Fruit fly (Drosophila melanogaster) whole organism, embryonic: ENCODE results near the gene CG32425.

ENCODE experiments used
- B-H2 ChIP-seq: fragments of 200-800 bp; sonication (Bioruptor generic); optimal IDR thresholded peaks from 2 replicates; lab custom pipeline; 2018; ENCODE audit warnings: missing biosample characterization, mild to moderate bottlenecking, missing genetic modification characterization
- CG1024 ChIP-seq: fragments of 200-800 bp; sonication (Bioruptor generic); IDR thresholded peaks from 2 replicates; pipeline ENCODE4 v1.3.6; 2022; ENCODE audit warnings: missing biosample characterization, missing genetic modification characterization
- CG12219 ChIP-seq: fragments of 200-800 bp; sonication (Bioruptor generic); optimal IDR thresholded peaks from 3 replicates; lab custom pipeline; 2018; ENCODE audit warnings: missing biosample characterization, mild to moderate bottlenecking, missing genetic modification characterization
- CG1233 ChIP-seq: fragments of 200-800 bp; sonication (Bioruptor generic); optimal IDR thresholded peaks from 4 replicates; lab custom pipeline; 2018; ENCODE audit warnings: missing biosample characterization, mild to moderate bottlenecking, missing genetic modification characterization
- CG12659 ChIP-seq: fragments of 200-800 bp; sonication (Bioruptor generic); optimal IDR thresholded peaks from 3 replicates; lab custom pipeline; 2017; ENCODE audit warnings: mild to moderate bottlenecking, missing biosample characterization, missing genetic modification reagents, missing genetic modification characterization
- CG12942 ChIP-seq: fragments of 200-800 bp; sonication (Bioruptor generic); optimal IDR thresholded peaks from 3 replicates; lab custom pipeline; 2016; ENCODE audit warnings: missing biosample characterization, missing genetic modification characterization
- CG13424 ChIP-seq: fragments of 200-800 bp; sonication (Bioruptor generic); optimal IDR thresholded peaks from 2 replicates; lab custom pipeline; 2019; ENCODE audit warnings: missing biosample characterization, mild to moderate bottlenecking, missing genetic modification characterization, moderate library complexity
- CG14710 ChIP-seq: fragments of 200-800 bp; sonication (Bioruptor generic); optimal IDR thresholded peaks from 3 replicates; lab custom pipeline; 2019; ENCODE audit warnings: missing biosample characterization, mild to moderate bottlenecking, missing genetic modification characterization, moderate library complexity
- CG14965 ChIP-seq: fragments of 200-800 bp; sonication (Bioruptor generic); optimal IDR thresholded peaks from 2 replicates; lab custom pipeline; 2016; ENCODE audit warnings: missing biosample characterization, missing genetic modification characterization, borderline replicate concordance
- CG15601 ChIP-seq: fragments of 200-800 bp; sonication (Bioruptor generic); optimal IDR thresholded peaks from 3 replicates; lab custom pipeline; 2019; ENCODE audit warnings: missing biosample characterization, mild to moderate bottlenecking, missing genetic modification characterization, moderate library complexity
- CG2712 ChIP-seq: fragments of 200-800 bp; optimal IDR thresholded peaks from 3 replicates; lab custom pipeline; 2019; ENCODE audit warnings: missing biosample characterization, mild to moderate bottlenecking, missing genetic modification characterization, moderate library complexity
- CG31224 ChIP-seq: fragments of 200-800 bp; sonication (Bioruptor generic); IDR thresholded peaks from 2 replicates; pipeline ENCODE4 v1.3.6; 2022; ENCODE audit warnings: missing biosample characterization, missing genetic modification characterization
- CG4424 ChIP-seq: fragments of 200-800 bp; sonication (Bioruptor generic); optimal IDR thresholded peaks from 3 replicates; lab custom pipeline; 2016; ENCODE audit warnings: missing biosample characterization, missing genetic modification characterization
- CG4617 ChIP-seq: fragments of 200-800 bp; sonication (Bioruptor generic); optimal IDR thresholded peaks from 3 replicates; lab custom pipeline; 2016; ENCODE audit warnings: missing biosample characterization, missing genetic modification characterization, borderline replicate concordance
- CG4820 ChIP-seq: fragments of 200-800 bp; sonication (Bioruptor generic); optimal IDR thresholded peaks from 3 replicates; lab custom pipeline; 2016; ENCODE audit warnings: missing biosample characterization, missing genetic modification characterization
- CG7372 ChIP-seq: fragments of 200-800 bp; sonication (Bioruptor generic); IDR thresholded peaks from 2 replicates; pipeline ENCODE4 v1.3.6; 2022; ENCODE audit warnings: missing biosample characterization, missing genetic modification characterization
- CG8290 ChIP-seq, 3 experiments: fragments of 200-800 bp; sonication (Bioruptor generic); optimal IDR thresholded peaks; 2 replicates each; lab custom pipeline; 2016 to 2019; ENCODE audit warnings: missing biosample characterization in 3 of 3, missing genetic modification characterization in 3 of 3, mild to moderate bottlenecking in 2 of 3, moderate library complexity in 1 of 3
- CTCF ChIP-seq: fragments of 200-800 bp; sonication (Bioruptor generic); optimal IDR thresholded peaks from 2 replicates; lab custom pipeline; 2017; ENCODE audit warnings: missing biosample characterization, mild to moderate bottlenecking, missing genetic modification characterization, moderate library complexity
- Chrac-16 ChIP-seq: fragments of 200-800 bp; sonication (Bioruptor generic); optimal IDR thresholded peaks from 3 replicates; lab custom pipeline; 2016; ENCODE audit warnings: missing biosample characterization, missing genetic modification characterization
- CkIIα-i1 ChIP-seq: fragments of 200-800 bp; sonication (Bioruptor generic); IDR thresholded peaks from 2 replicates; pipeline ENCODE4 v1.3.6; 2022; ENCODE audit warnings: missing biosample characterization, missing genetic modification characterization
- Dbx ChIP-seq: fragments of 200-800 bp; sonication (Bioruptor generic); IDR thresholded peaks from 3 replicates; pipeline ENCODE4 v1.3.6; 2022; ENCODE audit warnings: missing biosample characterization, missing genetic modification characterization
- Deaf1 ChIP-seq: fragments of 200-800 bp; optimal IDR thresholded peaks from 3 replicates; lab custom pipeline; 2019; ENCODE audit warnings: missing biosample characterization, mild to moderate bottlenecking, missing genetic modification characterization, moderate library complexity
- E2f2 ChIP-seq: fragments of 200-800 bp; sonication (Bioruptor generic); IDR thresholded peaks from 2 replicates; pipeline ENCODE4 v1.3.6; 2022; ENCODE audit warnings: missing biosample characterization, missing genetic modification characterization
- H2.0 ChIP-seq: fragments of 200-800 bp; sonication (Bioruptor generic); IDR thresholded peaks from 2 replicates; pipeline ENCODE4 v1.3.6; 2022; ENCODE audit warnings: missing biosample characterization, missing genetic modification characterization
- HLH3B ChIP-seq: fragments of 200-800 bp; sonication (Bioruptor generic); IDR thresholded peaks from 2 replicates; pipeline ENCODE4 v1.3.6; 2022; ENCODE audit warnings: missing biosample characterization, missing genetic modification characterization
- HLH4C ChIP-seq: fragments of 200-800 bp; sonication (Bioruptor generic); IDR thresholded peaks from 3 replicates; pipeline ENCODE4 v1.3.6; 2022; ENCODE audit warnings: missing biosample characterization, missing genetic modification characterization; ENCODE audit not compliant: partially characterized antibody
- HmgD ChIP-seq: fragments of 200-800 bp; sonication (Bioruptor generic); optimal IDR thresholded peaks from 3 replicates; lab custom pipeline; 2016; ENCODE audit warnings: missing biosample characterization, missing genetic modification characterization
- Lpt ChIP-seq: fragments of >200 bp; optimal IDR thresholded peaks from 2 replicates; lab custom pipeline; 2018; ENCODE audit warnings: missing biosample characterization, missing genetic modification characterization
- MESR4 ChIP-seq: fragments of 200-800 bp; sonication (Bioruptor generic); optimal IDR thresholded peaks from 2 replicates; lab custom pipeline; 2018; ENCODE audit warnings: missing biosample characterization, mild to moderate bottlenecking, missing genetic modification characterization, moderate library complexity
- Med ChIP-seq: fragments of 200-800 bp; sonication (Bioruptor generic); peaks from one replicate; lab custom pipeline; 2016; ENCODE audit warnings: missing biosample characterization, missing genetic modification characterization, mild to moderate bottlenecking, inconsistent platforms, moderate library complexity
- Myb ChIP-seq: fragments of 200-800 bp; sonication (Bioruptor generic); optimal IDR thresholded peaks from 2 replicates; lab custom pipeline; 2016; ENCODE audit warnings: missing biosample characterization, missing genetic modification characterization
- Pdp1 ChIP-seq, 2 experiments: fragments of 200-800 bp; sonication (Bioruptor generic); optimal IDR thresholded peaks; 3 replicates each; lab custom pipeline; 2016; ENCODE audit warnings: missing biosample characterization in 2 of 2, missing genetic modification characterization in 2 of 2, mild to moderate bottlenecking in 1 of 2, moderate library complexity in 1 of 2
- Sin3A ChIP-seq: fragments of >200 bp; optimal IDR thresholded peaks from 2 replicates; lab custom pipeline; 2018
- Stat92E ChIP-seq, 3 experiments: fragments of >200 bp in 2 of 3; fragments of 200-800 bp in 1 of 3; sonication (Bioruptor generic) in 1 of 3; optimal IDR thresholded peaks; 2 replicates each; lab custom pipeline; 2017 to 2019; ENCODE audit warnings: missing biosample characterization in 3 of 3, missing genetic modification characterization in 3 of 3, mild to moderate bottlenecking in 1 of 3, moderate library complexity in 1 of 3
- az2 ChIP-seq: fragments of 200-800 bp; sonication (Bioruptor generic); optimal IDR thresholded peaks from 3 replicates; lab custom pipeline; 2016; ENCODE audit warnings: missing biosample characterization, missing genetic modification characterization
- ci ChIP-seq: fragments of 200-800 bp; sonication (Bioruptor generic); IDR thresholded peaks from 3 replicates; pipeline ENCODE4 v1.3.6; 2022; ENCODE audit warnings: missing biosample characterization, missing genetic modification characterization
- croc ChIP-seq: fragments of 200-800 bp; sonication (Bioruptor generic); conservative IDR thresholded peaks from 3 replicates; pipeline ENCODE4 v1.3.6; 2022; ENCODE audit warnings: missing biosample characterization, missing genetic modification characterization
- crp ChIP-seq, 2 experiments: fragments of 200-800 bp; sonication (Bioruptor generic); optimal IDR thresholded peaks; 2 replicates in 1 of 2; 3 replicates in 1 of 2; lab custom pipeline; 2017; ENCODE audit warnings: missing biosample characterization in 2 of 2, missing genetic modification characterization in 2 of 2, mild to moderate bottlenecking in 1 of 2, moderate library complexity in 1 of 2
- gfzf ChIP-seq: fragments of 200-800 bp; sonication (Bioruptor generic); optimal IDR thresholded peaks from 2 replicates; lab custom pipeline; 2016; ENCODE audit warnings: missing biosample characterization, mild to moderate bottlenecking, missing genetic modification characterization, moderate library complexity
- her ChIP-seq: fragments of 200-800 bp; sonication (Bioruptor generic); optimal IDR thresholded peaks from 2 replicates; lab custom pipeline; 2016; ENCODE audit warnings: missing biosample characterization, missing genetic modification characterization
- jumu ChIP-seq: fragments of 200-800 bp; sonication (Bioruptor generic); optimal IDR thresholded peaks from 3 replicates; lab custom pipeline; 2016; ENCODE audit warnings: missing biosample characterization, missing genetic modification characterization
- lmd ChIP-seq: fragments of 200-800 bp; sonication (Bioruptor generic); IDR thresholded peaks from 2 replicates; pipeline ENCODE4 v1.3.6; 2022; ENCODE audit warnings: missing biosample characterization, missing genetic modification characterization
- lola ChIP-seq, 3 experiments: fragments of >200 bp in 2 of 3; fragments of 200-800 bp in 1 of 3; sonication (Bioruptor generic) in 1 of 3; optimal IDR thresholded peaks; 2 replicates each; lab custom pipeline; 2017 to 2019; ENCODE audit warnings: missing biosample characterization in 3 of 3, missing genetic modification characterization in 3 of 3, mild to moderate bottlenecking in 1 of 3, moderate library complexity in 1 of 3
- maf-S ChIP-seq: fragments of 200-800 bp; sonication (Bioruptor generic); optimal IDR thresholded peaks from 2 replicates; lab custom pipeline; 2016; ENCODE audit warnings: missing biosample characterization, missing genetic modification characterization
- rib ChIP-seq: fragments of 200-800 bp; sonication (Bioruptor generic); IDR thresholded peaks from 2 replicates; pipeline ENCODE4 v1.3.6; 2022; ENCODE audit warnings: missing biosample characterization, missing genetic modification characterization
- row ChIP-seq: fragments of 200-800 bp; sonication (Bioruptor generic); IDR thresholded peaks from 3 replicates; pipeline ENCODE4 v1.3.6; 2022; ENCODE audit warnings: missing biosample characterization, missing genetic modification characterization
- sd ChIP-seq: fragments of 200-800 bp; sonication (Bioruptor generic); optimal IDR thresholded peaks from 3 replicates; lab custom pipeline; 2018; ENCODE audit warnings: missing biosample characterization, mild to moderate bottlenecking, missing genetic modification characterization, moderate library complexity
- sisA ChIP-seq: fragments of 200-800 bp; sonication (Bioruptor generic); IDR thresholded peaks from 2 replicates; pipeline ENCODE4 v1.3.6; 2022; ENCODE audit warnings: missing biosample characterization, missing genetic modification characterization
- tup ChIP-seq: fragments of 200-800 bp; sonication (Bioruptor generic); optimal IDR thresholded peaks from 2 replicates; lab custom pipeline; 2016; ENCODE audit warnings: missing biosample characterization, mild to moderate bottlenecking, missing genetic modification characterization, moderate library complexity
- twi ChIP-seq: fragments of 200-800 bp; optimal IDR thresholded peaks from 2 replicates; lab custom pipeline; 2019; ENCODE audit warnings: missing biosample characterization, mild to moderate bottlenecking, missing genetic modification characterization, moderate library complexity
- tx ChIP-seq: fragments of 200-800 bp; sonication (Bioruptor generic); optimal IDR thresholded peaks from 2 replicates; lab custom pipeline; 2016; ENCODE audit warnings: missing biosample characterization, missing genetic modification characterization

The CG32425 gene

dm6 chr3L:20520687-20521169 lies 23.6 kb downstream of the CG32425 start, which contains the start of the genes mTerf3 and CG5104 (continued):
- TF ChIP-seq sd (peak; percentile 86), Deaf1 (tag; lab: Kevin White, UChicago) (no peak), HmgD (GFP tag; lab: Kevin White, UChicago) (no peak), CG4424 (GFP tag; lab: Kevin White, UChicago) (peak; percentile 3), az2 (peak; percentile 19), CG4820 (GFP tag; lab: Kevin White, UChicago) (no peak), tup (no peak), Pdp1 (GFP tag; optimal IDR thresholded peaks at IDR 0.05; lab: Kevin White, UChicago) (peak in 1 of 2 experiments; percentile 82), Med (GFP tag; lab: Kevin White, UChicago) (peak; percentile 74), CG15601 (tag; lab: Kevin White, UChicago) (peak; percentile 7), CG7372 (GFP tag; lab: Robert Waterston, UW) (no peak), maf-S (GFP tag; lab: Kevin White, UChicago) (no peak), jumu (no peak), CG2712 (tag; lab: Kevin White, UChicago) (peak; percentile 42), lola (GFP tag; optimal IDR thresholded peaks at IDR 0.05; lab: Kevin White, UChicago) (peak in 1 of 3 experiments; percentile 34), CG1233 (no peak), B-H2 (GFP tag; lab: Kevin White, UChicago) (no peak), ci (GFP tag; lab: Robert Waterston, UW) (no peak), Stat92E (GFP tag; optimal IDR thresholded peaks at IDR 0.05; lab: Kevin White, UChicago) (no peak), HLH3B (GFP tag; lab: Robert Waterston, UW) (no peak), CG12659 (GFP tag; lab: Kevin White, UChicago) (peak; percentile 66), CTCF (GFP tag; lab: Kevin White, UChicago) (no peak), sisA (no peak; the same call in 1 of the 2 replicates), E2f2 (GFP tag; lab: Robert Waterston, UW) (peak; percentile 24), rib (GFP tag; lab: Robert Waterston, UW) (no peak), CG1024 (GFP tag; lab: Robert Waterston, UW) (no peak), croc (GFP tag; lab: Robert Waterston, UW) (no peak), CG12942 (GFP tag; lab: Kevin White, UChicago) (peak; percentile 18), Chrac-16 (GFP tag; lab: Kevin White, UChicago) (peak; percentile 5), lmd (GFP tag; lab: Robert Waterston, UW) (no peak; the same call in 1 of the 2 replicates), H2.0 (GFP tag; lab: Robert Waterston, UW) (no peak), her (no peak), crp (GFP tag; optimal IDR thresholded peaks at IDR 0.05; lab: Kevin White, UChicago) (peak in 1 of 2 experiments; percentile 44), HLH4C (no peak), CG14965 (GFP tag; lab: Kevin White, UChicago) (no peak), Dbx (GFP tag; lab: Robert Waterston, UW) (no peak), Lpt (GFP tag; lab: Kevin White, UChicago) (no peak), CG13424 (peak; percentile 46), tx (GFP tag; lab: Kevin White, UChicago) (no peak), row (GFP tag; lab: Robert Waterston, UW) (peak; percentile 78), CG31224 (GFP tag; lab: Robert Waterston, UW) (no peak), Myb (GFP tag; lab: Kevin White, UChicago) (peak; percentile 56), CG4617 (GFP tag; lab: Kevin White, UChicago) (peak; percentile 47), Sin3A (lab: Kevin White, UChicago) (peak; percentile 33), twi (no peak), CkIIα-i1 (GFP tag; lab: Robert Waterston, UW) (no peak), gfzf (GFP tag; lab: Kevin White, UChicago) (peak; percentile 62), MESR4 (GFP tag; lab: Kevin White, UChicago) (peak; percentile 43), CG8290 (GFP tag; optimal IDR thresholded peaks at IDR 0.05; lab: Kevin White, UChicago) (peak; percentile 40), CG8290 (tag; optimal IDR thresholded peaks at IDR 0.05; lab: Kevin White, UChicago) (no peak), CG14710 (peak; percentile 65), CG12219 (no peak)
